Fruit fly (Drosophila melanogaster) whole organism, embryonic: ENCODE measurements around the gene CG34134.

Experiments used
- CG1024 ChIP-seq: fragments of 200-800 bp; sonication (Bioruptor generic); IDR thresholded peaks from 2 replicates; pipeline ENCODE4 v1.3.6; 2022; ENCODE audit warnings: missing biosample characterization, missing genetic modification characterization
- CG10431 ChIP-seq: fragments of 200-800 bp; sonication (Bioruptor generic); optimal IDR thresholded peaks from 3 replicates; lab custom pipeline; 2018; ENCODE audit warnings: missing biosample characterization, mild to moderate bottlenecking, missing genetic modification characterization
- CG12769 ChIP-seq: fragments of 200-800 bp; sonication (Bioruptor generic); optimal IDR thresholded peaks from 2 replicates; lab custom pipeline; 2019; ENCODE audit warnings: missing biosample characterization, mild to moderate bottlenecking, missing genetic modification characterization, moderate library complexity
- CG13287 ChIP-seq: fragments of 200-800 bp; sonication (Bioruptor generic); IDR thresholded peaks from 2 replicates; pipeline ENCODE4 v1.3.6; 2022; ENCODE audit warnings: missing biosample characterization, missing genetic modification characterization; ENCODE audit not compliant: partially characterized antibody
- CG13296 ChIP-seq: fragments of 200-800 bp; sonication (Bioruptor generic); optimal IDR thresholded peaks from 3 replicates; lab custom pipeline; 2018; ENCODE audit warnings: missing biosample characterization, mild to moderate bottlenecking, missing genetic modification characterization
- CG13894 ChIP-seq: fragments of 200-800 bp; sonication (Bioruptor generic); optimal IDR thresholded peaks from 3 replicates; lab custom pipeline; 2018; ENCODE audit warnings: missing biosample characterization, mild to moderate bottlenecking, missing genetic modification characterization, moderate library complexity
- CG15514 ChIP-seq: fragments of 200-800 bp; sonication (Bioruptor generic); optimal IDR thresholded peaks from 3 replicates; lab custom pipeline; 2017; ENCODE audit warnings: missing biosample characterization, missing genetic modification characterization, mild to moderate bottlenecking, moderate library complexity, missing genetic modification reagents
- CG15601 ChIP-seq: fragments of 200-800 bp; sonication (Bioruptor generic); optimal IDR thresholded peaks from 3 replicates; lab custom pipeline; 2019; ENCODE audit warnings: missing biosample characterization, mild to moderate bottlenecking, missing genetic modification characterization, moderate library complexity
- CG1602 ChIP-seq: fragments of 200-800 bp; sonication (Bioruptor generic); optimal IDR thresholded peaks from 3 replicates; lab custom pipeline; 2016; ENCODE audit warnings: missing biosample characterization, missing genetic modification characterization
- CG18619 ChIP-seq: fragments of 200-800 bp; sonication (Bioruptor generic); optimal IDR thresholded peaks from 3 replicates; lab custom pipeline; 2017; ENCODE audit warnings: missing biosample characterization, mild to moderate bottlenecking, missing genetic modification characterization
- CG2120 ChIP-seq: fragments of 200-800 bp; sonication (Bioruptor generic); optimal IDR thresholded peaks from 3 replicates; lab custom pipeline; 2016; ENCODE audit warnings: missing biosample characterization, missing genetic modification characterization
- CG2678 ChIP-seq: fragments of 200-800 bp; sonication (Bioruptor generic); optimal IDR thresholded peaks from 3 replicates; lab custom pipeline; 2019; ENCODE audit warnings: missing biosample characterization, mild to moderate bottlenecking, missing genetic modification characterization, moderate library complexity
- CG32532 ChIP-seq: fragments of 200-800 bp; sonication (Bioruptor generic); IDR thresholded peaks from 2 replicates; pipeline ENCODE4 v1.3.6; 2022; ENCODE audit warnings: missing biosample characterization, missing genetic modification characterization
- CG6854 ChIP-seq: fragments of 200-800 bp; sonication (Bioruptor generic); optimal IDR thresholded peaks from 3 replicates; lab custom pipeline; 2017; ENCODE audit warnings: missing biosample characterization, mild to moderate bottlenecking, missing genetic modification characterization
- CG8924 ChIP-seq: fragments of 200-800 bp; optimal IDR thresholded peaks from 3 replicates; lab custom pipeline; 2019; ENCODE audit warnings: missing biosample characterization, mild to moderate bottlenecking, missing genetic modification characterization, moderate library complexity
- CG8944 ChIP-seq: fragments of 200-800 bp; sonication (Bioruptor generic); optimal IDR thresholded peaks from 3 replicates; lab custom pipeline; 2016; ENCODE audit warnings: missing biosample characterization, missing genetic modification characterization
- CG9437 ChIP-seq: fragments of 200-800 bp; sonication (Bioruptor generic); optimal IDR thresholded peaks from 2 replicates; lab custom pipeline; 2018; ENCODE audit warnings: missing biosample characterization, mild to moderate bottlenecking, missing genetic modification characterization
- Camta ChIP-seq: fragments of 200-800 bp; sonication (Bioruptor generic); optimal IDR thresholded peaks from 2 replicates; lab custom pipeline; 2016; ENCODE audit warnings: missing biosample characterization, missing genetic modification characterization
- D ChIP-seq, 2 experiments: fragments of 200-800 bp in 1 of 2; fragments of >200 bp in 1 of 2; sonication (Bioruptor generic) in 1 of 2; optimal IDR thresholded peaks; 2 replicates in 1 of 2; 3 replicates in 1 of 2; lab custom pipeline; 2017; ENCODE audit warnings: mild to moderate bottlenecking in 1 of 2, missing biosample characterization in 1 of 2, missing genetic modification characterization in 1 of 2, missing genetic modification reagents in 1 of 2
- Dad ChIP-seq: fragments of 200-800 bp; sonication (Bioruptor generic); optimal IDR thresholded peaks from 3 replicates; lab custom pipeline; 2016; ENCODE audit warnings: missing biosample characterization, missing genetic modification characterization
- Deaf1 ChIP-seq: fragments of 200-800 bp; optimal IDR thresholded peaks from 3 replicates; lab custom pipeline; 2019; ENCODE audit warnings: missing biosample characterization, mild to moderate bottlenecking, missing genetic modification characterization, moderate library complexity
- Elba2 ChIP-seq: fragments of 200-800 bp; sonication (Bioruptor generic); optimal IDR thresholded peaks from 3 replicates; lab custom pipeline; 2016; ENCODE audit warnings: missing biosample characterization, missing genetic modification characterization
- Ets65A ChIP-seq: fragments of 200-800 bp; sonication (Bioruptor generic); peaks from one replicate; lab custom pipeline; 2016; ENCODE audit warnings: missing biosample characterization, missing genetic modification characterization
- Fer1 ChIP-seq: fragments of 200-800 bp; sonication (Bioruptor generic); optimal IDR thresholded peaks from 2 replicates; lab custom pipeline; 2017; ENCODE audit warnings: missing biosample characterization, mild to moderate bottlenecking, missing genetic modification characterization
- Gug ChIP-seq: fragments of 200-800 bp; sonication (Bioruptor generic); IDR thresholded peaks from 4 replicates; pipeline ENCODE4 v1.3.6; 2022; ENCODE audit warnings: missing biosample characterization, missing genetic modification characterization
- Hr3 ChIP-seq: fragments of 200-800 bp; sonication (Bioruptor generic); optimal IDR thresholded peaks from 3 replicates; lab custom pipeline; 2016; ENCODE audit warnings: missing biosample characterization, missing genetic modification characterization
- Hr51 ChIP-seq, 2 experiments: fragments of 200-800 bp; sonication (Bioruptor generic); optimal IDR thresholded peaks; 2 replicates in 1 of 2; 3 replicates in 1 of 2; lab custom pipeline; 2016 to 2018; ENCODE audit warnings: missing biosample characterization in 2 of 2, missing genetic modification characterization in 2 of 2, mild to moderate bottlenecking in 1 of 2, moderate library complexity in 1 of 2
- Lhr ChIP-seq: fragments of 200-800 bp; sonication (Bioruptor generic); optimal IDR thresholded peaks from 3 replicates; lab custom pipeline; 2017; ENCODE audit warnings: mild to moderate bottlenecking, missing biosample characterization, missing genetic modification reagents, missing genetic modification characterization
- Lim3 ChIP-seq: fragments of 200-800 bp; sonication (Bioruptor generic); IDR thresholded peaks from 2 replicates; pipeline ENCODE4 v1.3.6; 2022; ENCODE audit warnings: missing biosample characterization, missing genetic modification characterization
- Lpt ChIP-seq: fragments of >200 bp; optimal IDR thresholded peaks from 2 replicates; lab custom pipeline; 2018; ENCODE audit warnings: missing biosample characterization, missing genetic modification characterization
- Pdp1 ChIP-seq, 2 experiments: fragments of 200-800 bp; sonication (Bioruptor generic); optimal IDR thresholded peaks; 3 replicates each; lab custom pipeline; 2016; ENCODE audit warnings: missing biosample characterization in 2 of 2, missing genetic modification characterization in 2 of 2, mild to moderate bottlenecking in 1 of 2, moderate library complexity in 1 of 2
- Scr ChIP-seq: fragments of 200-800 bp; sonication (Bioruptor generic); IDR thresholded peaks from 2 replicates; pipeline ENCODE4 v1.3.6; 2022; ENCODE audit warnings: missing biosample characterization, missing genetic modification characterization; ENCODE audit not compliant: partially characterized antibody
- Six4 ChIP-seq: fragments of 200-800 bp; sonication (Bioruptor generic); optimal IDR thresholded peaks from 2 replicates; lab custom pipeline; 2016; ENCODE audit warnings: missing biosample characterization, missing genetic modification characterization
- ac ChIP-seq: fragments of 200-800 bp; sonication (Bioruptor generic); optimal IDR thresholded peaks from 3 replicates; lab custom pipeline; 2017; ENCODE audit warnings: missing biosample characterization, mild to moderate bottlenecking, missing genetic modification characterization
- ase ChIP-seq: fragments of 200-800 bp; sonication (Bioruptor generic); IDR thresholded peaks from 3 replicates; pipeline ENCODE4 v1.3.6; 2022; ENCODE audit warnings: missing biosample characterization, missing genetic modification characterization
- bcd ChIP-seq: fragments of 200-800 bp; sonication (Bioruptor generic); optimal IDR thresholded peaks from 2 replicates; lab custom pipeline; 2017; ENCODE audit warnings: missing biosample characterization, mild to moderate bottlenecking, missing genetic modification characterization
- exex ChIP-seq: fragments of 200-800 bp; sonication (Bioruptor generic); optimal IDR thresholded peaks from 4 replicates; lab custom pipeline; 2018; ENCODE audit warnings: missing biosample characterization, mild to moderate bottlenecking, missing genetic modification characterization, moderate library complexity
- fu2 ChIP-seq: fragments of 200-800 bp; sonication (Bioruptor generic); optimal IDR thresholded peaks from 2 replicates; lab custom pipeline; 2016; ENCODE audit warnings: missing biosample characterization, missing genetic modification characterization
- hth ChIP-seq: fragments of >200 bp; optimal IDR thresholded peaks from 2 replicates; lab custom pipeline; 2017; ENCODE audit warnings: inconsistent platforms
- lab ChIP-seq: fragments of 200-800 bp; sonication (Bioruptor generic); optimal IDR thresholded peaks from 3 replicates; lab custom pipeline; 2017; ENCODE audit warnings: missing biosample characterization, missing genetic modification characterization, mild to moderate bottlenecking, moderate library complexity, missing genetic modification reagents
- lola ChIP-seq, 3 experiments: fragments of >200 bp in 2 of 3; fragments of 200-800 bp in 1 of 3; sonication (Bioruptor generic) in 1 of 3; optimal IDR thresholded peaks; 2 replicates each; lab custom pipeline; 2017 to 2019; ENCODE audit warnings: missing biosample characterization in 3 of 3, missing genetic modification characterization in 3 of 3, mild to moderate bottlenecking in 1 of 3, moderate library complexity in 1 of 3
- maf-S ChIP-seq: fragments of 200-800 bp; sonication (Bioruptor generic); optimal IDR thresholded peaks from 2 replicates; lab custom pipeline; 2016; ENCODE audit warnings: missing biosample characterization, missing genetic modification characterization
- mld ChIP-seq: fragments of 200-800 bp; sonication (Bioruptor generic); IDR thresholded peaks from 3 replicates; pipeline ENCODE4 v1.3.6; 2022; ENCODE audit warnings: missing biosample characterization, missing genetic modification characterization; ENCODE audit not compliant: partially characterized antibody
- peb ChIP-seq: fragments of 200-800 bp; sonication (Bioruptor generic); IDR thresholded peaks from 2 replicates; pipeline ENCODE4 v1.3.6; 2022; ENCODE audit warnings: missing biosample characterization, missing genetic modification characterization
- pita ChIP-seq: fragments of 200-800 bp; sonication (Bioruptor generic); optimal IDR thresholded peaks from 2 replicates; lab custom pipeline; 2017; ENCODE audit warnings: missing biosample characterization, mild to moderate bottlenecking, missing genetic modification characterization
- unpg ChIP-seq: fragments of 200-800 bp; sonication (Bioruptor generic); optimal IDR thresholded peaks from 3 replicates; lab custom pipeline; 2018; ENCODE audit warnings: missing biosample characterization, mild to moderate bottlenecking, missing genetic modification characterization, moderate library complexity

The CG34134 gene

DNA sequence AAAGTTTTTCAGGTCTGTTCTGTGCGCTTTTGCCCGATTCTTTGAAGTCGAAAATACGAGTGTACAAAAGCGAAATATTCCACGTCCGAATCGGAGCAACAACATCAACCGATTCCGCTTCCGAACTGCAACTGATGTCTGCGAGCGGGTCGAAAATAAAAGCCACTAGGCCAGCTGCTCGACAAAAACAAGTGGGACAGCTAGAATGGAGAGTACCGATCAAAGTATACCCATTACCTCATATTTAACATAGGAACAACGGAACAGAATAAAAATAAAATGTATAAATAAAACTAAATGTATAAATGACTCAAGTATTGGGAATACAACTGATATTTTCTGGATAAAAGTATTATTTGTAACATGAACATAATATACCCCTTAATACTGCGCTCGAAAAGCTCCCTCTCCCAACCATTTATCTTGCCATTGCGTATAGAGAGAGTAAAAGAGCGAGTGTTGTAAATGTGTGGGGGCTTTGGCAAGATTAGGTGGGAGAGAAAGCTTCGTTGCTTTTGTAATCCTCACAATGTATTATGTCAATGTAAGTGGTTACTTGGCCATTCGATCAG, 14.5 kb upstream of the CG34134 start, which contains the start of gene SLC5A11 (continued):
- peak in 1 of 3 experiments; percentile 97 for TF ChIP-seq lola (GFP tag; optimal IDR thresholded peaks at IDR 0.05; lab: Kevin White, UChicago)
- peak; percentile 67 for TF ChIP-seq Lhr (GFP tag; lab: Kevin White, UChicago)
- peak; percentile 87 for TF ChIP-seq Gug (GFP tag; lab: Robert Waterston, UW)
- peak; percentile 97 for TF ChIP-seq Six4
- TF ChIP-seq CG2120 (GFP tag; lab: Kevin White, UChicago): peak; percentile 95
- peak; percentile 93 for TF ChIP-seq CG9437
- no peak for TF ChIP-seq D (optimal IDR thresholded peaks at IDR 0.05; lab: Kevin White, UChicago)
- TF ChIP-seq D (GFP tag; optimal IDR thresholded peaks at IDR 0.05; lab: Kevin White, UChicago): peak; percentile 98
- peak; percentile 91 for TF ChIP-seq Camta (GFP tag; lab: Kevin White, UChicago)
- TF ChIP-seq CG8924 (tag; lab: Kevin White, UChicago): peak; percentile 100
- TF ChIP-seq CG1602: peak; percentile 88
- peak; percentile 100 for TF ChIP-seq Ets65A (GFP tag; lab: Kevin White, UChicago)
- peak; percentile 85 for TF ChIP-seq unpg (GFP tag; lab: Kevin White, UChicago)
- peak; percentile 98 for TF ChIP-seq CG32532 (GFP tag; lab: Robert Waterston, UW)
- peak; percentile 61 for TF ChIP-seq Elba2 (GFP tag; lab: Kevin White, UChicago)
- TF ChIP-seq CG15514 (GFP tag; lab: Kevin White, UChicago): peak; percentile 92
- TF ChIP-seq, all 482 proteins: peak for 427

DNA sequence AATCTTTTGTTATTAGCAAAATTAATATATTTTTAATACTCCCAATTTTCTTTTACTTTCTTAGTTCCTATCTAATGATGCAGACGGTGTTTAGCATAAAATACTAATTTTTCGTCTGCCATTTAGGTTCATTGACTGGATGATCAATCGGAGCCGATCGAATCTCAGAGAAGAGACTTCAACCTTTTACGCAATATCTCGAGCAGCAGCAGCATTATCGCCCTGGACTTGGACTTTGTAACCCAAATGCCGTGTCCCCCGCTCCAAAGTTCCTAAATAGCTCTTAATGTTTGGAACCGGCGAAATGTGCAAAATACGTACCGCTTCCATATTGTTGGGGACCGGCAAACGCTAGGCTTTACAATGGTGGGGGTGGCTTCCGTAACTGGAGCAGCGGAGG, 13.8 kb upstream of the CG34134 start:
- no peak for TF ChIP-seq hth (lab: Kevin White, UChicago)
- TF ChIP-seq Hr51 (GFP tag; optimal IDR thresholded peaks at IDR 0.05; lab: Kevin White, UChicago): no peak
- no peak for TF ChIP-seq Lim3 (GFP tag; lab: Robert Waterston, UW)
- peak; percentile 32; the same call in 1 of the 3 replicates for TF ChIP-seq mld (GFP tag; lab: Robert Waterston, UW)
- TF ChIP-seq peb (GFP tag; lab: Robert Waterston, UW): no peak
- no peak for TF ChIP-seq CG15601 (tag; lab: Kevin White, UChicago)
- TF ChIP-seq Six4: no peak
- TF ChIP-seq ac: no peak
- TF ChIP-seq maf-S (GFP tag; lab: Kevin White, UChicago): no peak
- peak in 1 of 2 experiments; percentile 78 for TF ChIP-seq Pdp1 (GFP tag; optimal IDR thresholded peaks at IDR 0.05; lab: Kevin White, UChicago)
- no peak for TF ChIP-seq Camta (GFP tag; lab: Kevin White, UChicago)
- TF ChIP-seq CG10431 (GFP tag; lab: Kevin White, UChicago): no peak
- TF ChIP-seq ase (GFP tag; lab: Robert Waterston, UW): 0 out of 3 replicates have a peak, but pooled peaks have one; percentile 10

dm6 chr2L:8203748-8204147, 13.2 kb upstream of the CG34134 start:
- no peak for TF ChIP-seq CG9437
- peak; percentile 12 for TF ChIP-seq CG13296 (GFP tag; lab: Kevin White, UChicago)
- no peak for TF ChIP-seq pita (GFP tag; lab: Kevin White, UChicago)
- TF ChIP-seq CG6854 (GFP tag; lab: Kevin White, UChicago): no peak
- TF ChIP-seq CG18619: no peak
- no peak for TF ChIP-seq Fer1
- no peak for TF ChIP-seq Dad (GFP tag; lab: Kevin White, UChicago)
- no peak for TF ChIP-seq lab (GFP tag; lab: Kevin White, UChicago)
- TF ChIP-seq CG13894: peak; percentile 56
- no peak for TF ChIP-seq Hr3 (GFP tag; lab: Kevin White, UChicago)
- TF ChIP-seq CG13287 (GFP tag; lab: Robert Waterston, UW): no peak
- TF ChIP-seq bcd (GFP tag; lab: Kevin White, UChicago): no peak
- no peak for TF ChIP-seq CG12769 (tag; lab: Kevin White, UChicago)
- TF ChIP-seq CG1024 (GFP tag; lab: Robert Waterston, UW): no peak
- TF ChIP-seq exex (tag; lab: Kevin White, UChicago): peak; percentile 6
- TF ChIP-seq Scr (GFP tag; lab: Robert Waterston, UW): no peak
- no peak for TF ChIP-seq CG8944
- no peak for TF ChIP-seq Deaf1 (tag; lab: Kevin White, UChicago)
- peak; percentile 31 for TF ChIP-seq CG2678 (tag; lab: Kevin White, UChicago)
- TF ChIP-seq Lpt: no peak
- TF ChIP-seq fu2 (GFP tag; lab: Kevin White, UChicago): no peak
